Worm (Caenorhabditis elegans) whole organism, mixed stage, embryonic: ENCODE measurements around the gene arrd-15.

Experiments
- M03D4.4 ChIP-seq: sonication (generic microtip); optimal IDR thresholded peaks from 2 replicates; lab custom pipeline; 2017; ENCODE audit warnings: mild to moderate bottlenecking, missing genetic modification characterization, missing compliant biosample characterization
- blmp-1 ChIP-seq: fragments of 150-350 bp; optimal IDR thresholded peaks from 2 replicates; lab custom pipeline; 2014; ENCODE audit warnings: missing biosample characterization, missing genetic modification characterization
- flh-1 ChIP-seq: fragments of 200-800 bp; sonication (Bioruptor generic); optimal IDR thresholded peaks from 2 replicates; lab custom pipeline; 2018; ENCODE audit warnings: mild to moderate bottlenecking, missing genetic modification characterization, moderate library complexity, missing compliant biosample characterization
- lin-13 ChIP-seq: fragments of 150-350 bp; optimal IDR thresholded peaks from 2 replicates; lab custom pipeline; 2014; ENCODE audit warnings: missing biosample characterization, missing genetic modification characterization
- nhr-28 ChIP-seq: fragments of 150-350 bp; optimal IDR thresholded peaks from 2 replicates; lab custom pipeline; 2014; ENCODE audit warnings: missing biosample characterization, missing genetic modification characterization
- snpc-4 ChIP-seq: fragments of 150-350 bp; optimal IDR thresholded peaks from 2 replicates; lab custom pipeline; 2014; ENCODE audit warnings: missing biosample characterization, missing genetic modification characterization

DNA sequence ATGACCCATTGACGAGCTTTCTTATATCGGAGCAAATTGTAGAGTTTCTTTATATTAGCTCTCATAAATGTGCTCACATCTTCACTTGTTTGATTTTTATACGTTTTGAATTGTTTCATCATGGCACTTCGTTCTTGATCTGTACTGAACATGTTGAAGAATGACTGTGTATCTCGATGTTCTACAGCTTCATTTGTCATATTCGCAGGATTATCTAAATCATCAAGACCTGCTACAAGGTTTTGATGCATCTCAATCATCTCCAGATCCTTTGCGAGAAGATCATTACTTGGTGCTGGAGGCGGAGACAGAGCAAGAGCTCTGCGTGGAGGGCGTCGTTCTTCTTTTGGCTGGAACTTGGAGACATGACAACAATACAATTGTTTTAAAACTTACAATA, 26.6 kb upstream of the arrd-15 start:
- no peak for TF ChIP-seq lin-13
- TF ChIP-seq nhr-28 (tag; lab: Kevin White, UChicago), result no peak
- no peak for TF ChIP-seq M03D4.4 (tag; lab: Kevin White, UChicago)
- no peak for TF ChIP-seq snpc-4
- no peak for TF ChIP-seq flh-1
- no peak for TF ChIP-seq blmp-1 (tag; lab: Kevin White, UChicago)
